Worm (Caenorhabditis elegans) whole organism, mixed stage, embryonic: ENCODE data around the gene alh-3.

Experiments
- M03D4.4 ChIP-seq: sonication (generic microtip); optimal IDR thresholded peaks from 2 replicates; lab custom pipeline; 2017; ENCODE audit warnings: mild to moderate bottlenecking, missing genetic modification characterization, missing compliant biosample characterization
- bed-3 ChIP-seq: fragments of 200-800 bp; sonication (Bioruptor generic); optimal IDR thresholded peaks from 3 replicates; lab custom pipeline; 2018; ENCODE audit warnings: mild to moderate bottlenecking, missing genetic modification characterization, moderate library complexity, missing compliant biosample characterization
- blmp-1 ChIP-seq: fragments of 150-350 bp; optimal IDR thresholded peaks from 2 replicates; lab custom pipeline; 2014; ENCODE audit warnings: missing biosample characterization, missing genetic modification characterization
- ceh-39 ChIP-seq: fragments of 150-350 bp; optimal IDR thresholded peaks from 2 replicates; lab custom pipeline; 2014; ENCODE audit warnings: missing biosample characterization, missing genetic modification characterization
- ceh-43 ChIP-seq: fragments of 200-800 bp; sonication (Bioruptor generic); optimal IDR thresholded peaks from 2 replicates; lab custom pipeline; 2018; ENCODE audit warnings: mild to moderate bottlenecking, missing genetic modification characterization, moderate library complexity, missing compliant biosample characterization
- ceh-83 ChIP-seq: fragments of 200-800 bp; sonication (Bioruptor generic); optimal IDR thresholded peaks from 2 replicates; lab custom pipeline; 2018; ENCODE audit warnings: mild to moderate bottlenecking, missing genetic modification characterization, missing compliant biosample characterization
- ces-1 ChIP-seq: fragments of 150-350 bp; optimal IDR thresholded peaks from 2 replicates; lab custom pipeline; 2014; ENCODE audit warnings: missing biosample characterization, missing genetic modification reagents, missing genetic modification characterization
- cnd-1 ChIP-seq: fragments of 200-800 bp; sonication (Bioruptor generic); optimal IDR thresholded peaks from 2 replicates; lab custom pipeline; 2018; ENCODE audit warnings: mild to moderate bottlenecking, missing genetic modification characterization, missing compliant biosample characterization
- elt-1 ChIP-seq: sonication (generic microtip); optimal IDR thresholded peaks from 2 replicates; lab custom pipeline; 2017; ENCODE audit warnings: missing genetic modification characterization, mild to moderate bottlenecking, missing compliant biosample characterization, antibody characterized with exemption, moderate library complexity, borderline replicate concordance; ENCODE audit not compliant: insufficient read depth
- flh-1 ChIP-seq: fragments of 200-800 bp; sonication (Bioruptor generic); optimal IDR thresholded peaks from 2 replicates; lab custom pipeline; 2018; ENCODE audit warnings: mild to moderate bottlenecking, missing genetic modification characterization, moderate library complexity, missing compliant biosample characterization
- ham-2 ChIP-seq: fragments of 200-800 bp; sonication (Bioruptor generic); optimal IDR thresholded peaks from 2 replicates; lab custom pipeline; 2018; ENCODE audit warnings: mild to moderate bottlenecking, missing genetic modification characterization, missing compliant biosample characterization
- hlh-1 ChIP-seq: fragments of 150-350 bp; optimal IDR thresholded peaks from 2 replicates; lab custom pipeline; 2014; ENCODE audit warnings: missing biosample characterization, missing genetic modification reagents, missing genetic modification characterization
- lin-13 ChIP-seq: fragments of 150-350 bp; optimal IDR thresholded peaks from 2 replicates; lab custom pipeline; 2014; ENCODE audit warnings: missing biosample characterization, missing genetic modification characterization
- lin-32 ChIP-seq: fragments of 200-800 bp; sonication (Bioruptor generic); optimal IDR thresholded peaks from 2 replicates; lab custom pipeline; 2018; ENCODE audit warnings: mild to moderate bottlenecking, missing genetic modification characterization, missing compliant biosample characterization
- lsy-2 ChIP-seq: fragments of 150-350 bp; optimal IDR thresholded peaks from 2 replicates; lab custom pipeline; 2014; ENCODE audit warnings: missing biosample characterization, missing genetic modification characterization
- mab-5 ChIP-seq: fragments of 150-350 bp; optimal IDR thresholded peaks from 2 replicates; lab custom pipeline; 2014; ENCODE audit warnings: missing biosample characterization, missing genetic modification characterization
- mep-1 ChIP-seq: fragments of 150-350 bp; optimal IDR thresholded peaks from 2 replicates; lab custom pipeline; 2017; ENCODE audit warnings: missing biosample characterization, missing genetic modification reagents, missing genetic modification characterization, inconsistent platforms
- nhr-2 ChIP-seq: fragments of 150-350 bp; optimal IDR thresholded peaks from 2 replicates; lab custom pipeline; 2014; ENCODE audit warnings: missing biosample characterization, missing genetic modification characterization
- nhr-237 ChIP-seq: fragments of 150-350 bp; optimal IDR thresholded peaks from 2 replicates; lab custom pipeline; 2014; ENCODE audit warnings: missing biosample characterization, missing genetic modification characterization
- nhr-28 ChIP-seq: fragments of 150-350 bp; optimal IDR thresholded peaks from 2 replicates; lab custom pipeline; 2014; ENCODE audit warnings: missing biosample characterization, missing genetic modification characterization
- nhr-76 ChIP-seq: sonication (generic microtip); optimal IDR thresholded peaks from 2 replicates; lab custom pipeline; 2017; ENCODE audit warnings: missing biosample characterization, missing genetic modification characterization
- pha-4 ChIP-seq: fragments of 150-350 bp; optimal IDR thresholded peaks from 2 replicates; lab custom pipeline; 2018; ENCODE audit warnings: missing biosample characterization, missing genetic modification reagents, missing genetic modification characterization
- sem-2 ChIP-seq: fragments of 200-800 bp; sonication (Bioruptor generic); optimal IDR thresholded peaks from 2 replicates; lab custom pipeline; 2018; ENCODE audit warnings: mild to moderate bottlenecking, missing genetic modification characterization, missing compliant biosample characterization
- sptf-1 ChIP-seq: sonication (generic microtip); optimal IDR thresholded peaks from 2 replicates; lab custom pipeline; 2017; ENCODE audit warnings: mild to moderate bottlenecking, missing genetic modification characterization, moderate library complexity, missing compliant biosample characterization
- tbx-8 ChIP-seq: fragments of 200-800 bp; sonication (Bioruptor generic); optimal IDR thresholded peaks from 2 replicates; lab custom pipeline; 2018; ENCODE audit warnings: mild to moderate bottlenecking, missing genetic modification characterization, moderate library complexity, missing compliant biosample characterization
- unc-120 ChIP-seq: sonication (generic microtip); optimal IDR thresholded peaks from 2 replicates; lab custom pipeline; 2017; ENCODE audit warnings: missing genetic modification characterization, missing compliant biosample characterization; ENCODE audit not compliant: poor library complexity, severe bottlenecking
- unc-62 ChIP-seq: fragments of 150-350 bp; optimal IDR thresholded peaks from 2 replicates; lab custom pipeline; 2014; ENCODE audit warnings: missing biosample characterization, missing genetic modification reagents, missing genetic modification characterization
- zip-8 ChIP-seq: fragments of 150-350 bp; optimal IDR thresholded peaks from 2 replicates; lab custom pipeline; 2014; ENCODE audit warnings: missing biosample characterization, missing genetic modification characterization
- ztf-11 ChIP-seq: fragments of 150-350 bp; optimal IDR thresholded peaks from 2 replicates; lab custom pipeline; 2014; ENCODE audit warnings: missing biosample characterization, missing genetic modification characterization

alh-3 gene

ce11 chrIV:11044377-11044776, 22.0 kb downstream of the alh-3 start:
- TF ChIP-seq cnd-1 (tag; lab: Kevin White, UChicago) (no peak), blmp-1 (no peak), sem-2 (GFP tag; lab: Kevin White, UChicago) (no peak), unc-62 (GFP tag; lab: Kevin White, UChicago) (no peak), flh-1 (GFP tag; lab: Kevin White, UChicago) (no peak), ceh-39 (tag; lab: Kevin White, UChicago) (no peak), ces-1 (no peak), lin-32 (GFP tag; lab: Kevin White, UChicago) (no peak), sptf-1 (tag; lab: Kevin White, UChicago) (no peak), zip-8 (tag; lab: Kevin White, UChicago) (no peak), ham-2 (no peak), elt-1 (tag; lab: Kevin White, UChicago) (no peak), pha-4 (tag; lab: Kevin White, UChicago) (no peak), ztf-11 (no peak), M03D4.4 (tag; lab: Kevin White, UChicago) (no peak)
- TF ChIP-seq, all 35 proteins: peak for 0

ce11 chrIV:11048871-11049270, 26.5 kb downstream of the alh-3 start, which contains the start of gene F36H1.11:
Gene F36H1.11, plus strand, starts transcription at chrIV:11049171.
- TF ChIP-seq M03D4.4 (tag; lab: Kevin White, UChicago): no peak
- peak; percentile 18 for TF ChIP-seq cnd-1 (tag; lab: Kevin White, UChicago)
- TF ChIP-seq ces-1: peak; percentile 79
- no peak for TF ChIP-seq nhr-28 (tag; lab: Kevin White, UChicago)

- TF ChIP-seq mep-1 (tag; lab: Kevin White, UChicago) (no peak), ceh-83 (GFP tag; lab: Kevin White, UChicago) (no peak), unc-62 (GFP tag; lab: Kevin White, UChicago) (no peak), M03D4.4 (tag; lab: Kevin White, UChicago) (no peak), sem-2 (GFP tag; lab: Kevin White, UChicago) (no peak), blmp-1 (no peak), unc-120 (tag; lab: Kevin White, UChicago) (no peak), bed-3 (GFP tag; lab: Kevin White, UChicago) (no peak), ces-1 (no peak), nhr-2 (tag; lab: Kevin White, UChicago) (no peak), ham-2 (no peak), zip-8 (tag; lab: Kevin White, UChicago) (no peak), tbx-8 (GFP tag; lab: Kevin White, UChicago) (no peak), lin-32 (GFP tag; lab: Kevin White, UChicago) (no peak), mab-5 (no peak), cnd-1 (tag; lab: Kevin White, UChicago) (no peak), lin-13 (tag; lab: Kevin White, UChicago) (no peak), nhr-28 (tag; lab: Kevin White, UChicago) (no peak)
Measured at ce11 chrIV:11049806-11050205, 27.4 kb downstream of the alh-3 start, which contains the start of gene F36H1.3. Gene F36H1.3, plus strand, starts transcription at chrIV:11050128.

ce11 chrIV:11051963-11052362, 29.6 kb downstream of the alh-3 start:
- TF ChIP-seq hlh-1 (tag; lab: Kevin White, UChicago) (no peak), bed-3 (GFP tag; lab: Kevin White, UChicago) (no peak), lsy-2 (no peak), nhr-28 (tag; lab: Kevin White, UChicago) (no peak), ces-1 (no peak), cnd-1 (tag; lab: Kevin White, UChicago) (no peak), unc-120 (tag; lab: Kevin White, UChicago) (no peak), pha-4 (tag; lab: Kevin White, UChicago) (no peak), ceh-83 (GFP tag; lab: Kevin White, UChicago) (no peak), sptf-1 (tag; lab: Kevin White, UChicago) (no peak), ceh-43 (no peak), nhr-2 (tag; lab: Kevin White, UChicago) (no peak), sem-2 (GFP tag; lab: Kevin White, UChicago) (no peak), nhr-237 (tag; lab: Kevin White, UChicago) (no peak), nhr-76 (tag; lab: Kevin White, UChicago) (no peak), ceh-39 (tag; lab: Kevin White, UChicago) (no peak), mep-1 (tag; lab: Kevin White, UChicago) (no peak)
